Fruit fly (Drosophila melanogaster) whole organism, embryonic: ENCODE measurements around the gene mRRF1.

Source experiments
- Atf3 ChIP-seq: fragments of 200-800 bp; sonication (Bioruptor generic); optimal IDR thresholded peaks from 3 replicates; lab custom pipeline; 2016; ENCODE audit warnings: missing biosample characterization, missing genetic modification characterization
- CG10654 ChIP-seq: fragments of 200-800 bp; sonication (Bioruptor generic); optimal IDR thresholded peaks from 2 replicates; lab custom pipeline; 2016; ENCODE audit warnings: missing biosample characterization, missing genetic modification characterization
- CG11093 ChIP-seq: fragments of 200-800 bp; sonication (Bioruptor generic); IDR thresholded peaks from 3 replicates; pipeline ENCODE4 v1.3.6; 2022; ENCODE audit warnings: missing biosample characterization, missing genetic modification characterization
- CG1233 ChIP-seq: fragments of 200-800 bp; sonication (Bioruptor generic); optimal IDR thresholded peaks from 4 replicates; lab custom pipeline; 2018; ENCODE audit warnings: missing biosample characterization, mild to moderate bottlenecking, missing genetic modification characterization
- CG12659 ChIP-seq: fragments of 200-800 bp; sonication (Bioruptor generic); optimal IDR thresholded peaks from 3 replicates; lab custom pipeline; 2017; ENCODE audit warnings: mild to moderate bottlenecking, missing biosample characterization, missing genetic modification reagents, missing genetic modification characterization
- CG13296 ChIP-seq: fragments of 200-800 bp; sonication (Bioruptor generic); optimal IDR thresholded peaks from 3 replicates; lab custom pipeline; 2018; ENCODE audit warnings: missing biosample characterization, mild to moderate bottlenecking, missing genetic modification characterization
- CG15073 ChIP-seq: fragments of 200-800 bp; sonication (Bioruptor generic); optimal IDR thresholded peaks from 2 replicates; lab custom pipeline; 2016; ENCODE audit warnings: missing biosample characterization, missing genetic modification characterization
- CG1603 ChIP-seq: fragments of 200-800 bp; sonication (Bioruptor generic); optimal IDR thresholded peaks from 2 replicates; lab custom pipeline; 2019; ENCODE audit warnings: missing biosample characterization, mild to moderate bottlenecking, missing genetic modification characterization, moderate library complexity
- CG2199 ChIP-seq: fragments of 200-800 bp; sonication (Bioruptor generic); IDR thresholded peaks from 3 replicates; pipeline ENCODE4 v1.3.6; 2022; ENCODE audit warnings: missing biosample characterization, missing genetic modification characterization
- CG31365 ChIP-seq: fragments of 200-800 bp; sonication (Bioruptor generic); optimal IDR thresholded peaks from 2 replicates; lab custom pipeline; 2018; ENCODE audit warnings: missing biosample characterization, mild to moderate bottlenecking, missing genetic modification characterization
- CG32532 ChIP-seq: fragments of 200-800 bp; sonication (Bioruptor generic); IDR thresholded peaks from 2 replicates; pipeline ENCODE4 v1.3.6; 2022; ENCODE audit warnings: missing biosample characterization, missing genetic modification characterization
- CG43689 ChIP-seq: fragments of 200-800 bp; sonication (Bioruptor generic); IDR thresholded peaks from 2 replicates; pipeline ENCODE4 v1.3.6; 2022; ENCODE audit warnings: missing biosample characterization, missing genetic modification characterization
- CG6175 ChIP-seq: fragments of 200-800 bp; sonication (Bioruptor generic); IDR thresholded peaks from 3 replicates; pipeline ENCODE4 v1.3.6; 2022; ENCODE audit warnings: missing biosample characterization, missing genetic modification characterization
- CG6683 ChIP-seq: fragments of 200-800 bp; sonication (Bioruptor generic); optimal IDR thresholded peaks from 2 replicates; lab custom pipeline; 2017; ENCODE audit warnings: missing biosample characterization, mild to moderate bottlenecking, missing genetic modification characterization, missing genetic modification reagents
- CG6854 ChIP-seq: fragments of 200-800 bp; sonication (Bioruptor generic); optimal IDR thresholded peaks from 3 replicates; lab custom pipeline; 2017; ENCODE audit warnings: missing biosample characterization, mild to moderate bottlenecking, missing genetic modification characterization
- CG7786 ChIP-seq: fragments of 200-800 bp; sonication (Bioruptor generic); optimal IDR thresholded peaks from 2 replicates; lab custom pipeline; 2016; ENCODE audit warnings: missing biosample characterization, missing genetic modification characterization
- CG8089 ChIP-seq: fragments of 200-800 bp; sonication (Bioruptor generic); optimal IDR thresholded peaks from 3 replicates; lab custom pipeline; 2016; ENCODE audit warnings: missing biosample characterization, missing genetic modification characterization
- CG8281 ChIP-seq: fragments of 200-800 bp; sonication (Bioruptor generic); optimal IDR thresholded peaks from 2 replicates; lab custom pipeline; 2018; ENCODE audit warnings: missing biosample characterization, mild to moderate bottlenecking, missing genetic modification characterization, moderate library complexity
- CG8359 ChIP-seq: fragments of 200-800 bp; sonication (Bioruptor generic); optimal IDR thresholded peaks from 2 replicates; lab custom pipeline; 2017; ENCODE audit warnings: missing biosample characterization, mild to moderate bottlenecking, missing genetic modification characterization, borderline replicate concordance
- CG8388 ChIP-seq: fragments of 200-800 bp; sonication (Bioruptor generic); optimal IDR thresholded peaks from 2 replicates; lab custom pipeline; 2019; ENCODE audit warnings: missing biosample characterization, mild to moderate bottlenecking, missing genetic modification characterization, moderate library complexity
- CHES-1-like ChIP-seq: fragments of 200-800 bp; sonication (Bioruptor generic); optimal IDR thresholded peaks from 2 replicates; lab custom pipeline; 2016; ENCODE audit warnings: missing biosample characterization, missing genetic modification characterization
- Dip3 ChIP-seq: fragments of 200-800 bp; sonication (Bioruptor generic); optimal IDR thresholded peaks from 3 replicates; lab custom pipeline; 2016; ENCODE audit warnings: missing biosample characterization, missing genetic modification characterization
- GATAe ChIP-seq: fragments of 200-800 bp; sonication (Bioruptor generic); conservative IDR thresholded peaks from 2 replicates; pipeline ENCODE4 v1.3.6; 2022; ENCODE audit warnings: missing biosample characterization, missing genetic modification characterization
- Kr ChIP-seq: fragments of 200-800 bp; sonication (Bioruptor generic); optimal IDR thresholded peaks from 2 replicates; lab custom pipeline; 2017; ENCODE audit warnings: missing biosample characterization, mild to moderate bottlenecking, missing genetic modification characterization
- MESR4 ChIP-seq: fragments of 200-800 bp; sonication (Bioruptor generic); optimal IDR thresholded peaks from 2 replicates; lab custom pipeline; 2018; ENCODE audit warnings: missing biosample characterization, mild to moderate bottlenecking, missing genetic modification characterization, moderate library complexity
- Oaz ChIP-seq: fragments of 200-800 bp; sonication (Bioruptor generic); IDR thresholded peaks from 2 replicates; pipeline ENCODE4 v1.3.6; 2022; ENCODE audit warnings: missing biosample characterization, missing genetic modification characterization
- Opbp ChIP-seq: fragments of 200-800 bp; sonication (Bioruptor generic); IDR thresholded peaks from 3 replicates; pipeline ENCODE4 v1.3.6; 2022; ENCODE audit warnings: missing biosample characterization, missing genetic modification characterization; ENCODE audit not compliant: partially characterized antibody
- Xbp1 ChIP-seq: fragments of 200-800 bp; sonication (Bioruptor generic); optimal IDR thresholded peaks from 3 replicates; lab custom pipeline; 2016; ENCODE audit warnings: missing biosample characterization, mild to moderate bottlenecking, missing genetic modification characterization
- ase ChIP-seq: fragments of 200-800 bp; sonication (Bioruptor generic); IDR thresholded peaks from 3 replicates; pipeline ENCODE4 v1.3.6; 2022; ENCODE audit warnings: missing biosample characterization, missing genetic modification characterization
- bcd ChIP-seq: fragments of 200-800 bp; sonication (Bioruptor generic); optimal IDR thresholded peaks from 2 replicates; lab custom pipeline; 2017; ENCODE audit warnings: missing biosample characterization, mild to moderate bottlenecking, missing genetic modification characterization
- btn ChIP-seq: fragments of 200-800 bp; sonication (Bioruptor generic); optimal IDR thresholded peaks from 2 replicates; lab custom pipeline; 2016; ENCODE audit warnings: missing biosample characterization, missing genetic modification characterization
- chif ChIP-seq, 2 experiments: fragments of 200-800 bp; sonication (Bioruptor generic); optimal IDR thresholded peaks; 3 replicates each; lab custom pipeline; 2016; ENCODE audit warnings: missing biosample characterization in 2 of 2, missing genetic modification characterization in 2 of 2
- corto ChIP-seq: fragments of 200-800 bp; sonication (Bioruptor generic); optimal IDR thresholded peaks from 2 replicates; lab custom pipeline; 2016; ENCODE audit warnings: missing biosample characterization, mild to moderate bottlenecking, missing genetic modification characterization, moderate library complexity
- croc ChIP-seq: fragments of 200-800 bp; sonication (Bioruptor generic); conservative IDR thresholded peaks from 3 replicates; pipeline ENCODE4 v1.3.6; 2022; ENCODE audit warnings: missing biosample characterization, missing genetic modification characterization
- dmrt99B ChIP-seq: fragments of 200-800 bp; sonication (Bioruptor generic); optimal IDR thresholded peaks from 2 replicates; lab custom pipeline; 2018; ENCODE audit warnings: missing biosample characterization, mild to moderate bottlenecking, missing genetic modification characterization, moderate library complexity
- esg ChIP-seq: fragments of 200-800 bp; sonication (Bioruptor generic); conservative IDR thresholded peaks from 2 replicates; pipeline ENCODE4 v1.3.6; 2022; ENCODE audit warnings: missing biosample characterization, missing genetic modification characterization
- fd96Cb ChIP-seq: fragments of 200-800 bp; sonication (Bioruptor generic); optimal IDR thresholded peaks from 2 replicates; lab custom pipeline; 2018; ENCODE audit warnings: missing biosample characterization, mild to moderate bottlenecking, missing genetic modification characterization, moderate library complexity
- gce ChIP-seq: fragments of 200-800 bp; sonication (Bioruptor generic); IDR thresholded peaks from 3 replicates; pipeline ENCODE4 v1.3.6; 2022; ENCODE audit warnings: missing biosample characterization, missing genetic modification characterization
- her ChIP-seq: fragments of 200-800 bp; sonication (Bioruptor generic); optimal IDR thresholded peaks from 2 replicates; lab custom pipeline; 2016; ENCODE audit warnings: missing biosample characterization, missing genetic modification characterization
- jing ChIP-seq: fragments of 200-800 bp; sonication (Bioruptor generic); optimal IDR thresholded peaks from 2 replicates; lab custom pipeline; 2018; ENCODE audit warnings: missing biosample characterization, mild to moderate bottlenecking, missing genetic modification characterization
- kah ChIP-seq: fragments of 200-800 bp; sonication (Bioruptor generic); optimal IDR thresholded peaks from 2 replicates; lab custom pipeline; 2018; ENCODE audit warnings: missing biosample characterization, mild to moderate bottlenecking, missing genetic modification characterization
- klu ChIP-seq: fragments of 200-800 bp; sonication (Bioruptor generic); IDR thresholded peaks from 2 replicates; pipeline ENCODE4 v1.3.6; 2022; ENCODE audit warnings: missing biosample characterization, missing genetic modification characterization
- lov ChIP-seq, 2 experiments: fragments of 200-800 bp in 1 of 2; fragments of >200 bp in 1 of 2; sonication (Bioruptor generic) in 1 of 2; IDR thresholded peaks in 1 of 2; optimal IDR thresholded peaks in 1 of 2; 2 replicates in 1 of 2; 3 replicates in 1 of 2; pipeline versions ENCODE4 v1.3.6 to Lab custom; 2017 to 2022; ENCODE audit warnings: missing biosample characterization in 1 of 2, missing genetic modification characterization in 1 of 2
- p53 ChIP-seq: fragments of 200-800 bp; sonication (Bioruptor generic); optimal IDR thresholded peaks from 2 replicates; lab custom pipeline; 2016; ENCODE audit warnings: missing biosample characterization, missing genetic modification characterization
- pita ChIP-seq: fragments of 200-800 bp; sonication (Bioruptor generic); optimal IDR thresholded peaks from 2 replicates; lab custom pipeline; 2017; ENCODE audit warnings: missing biosample characterization, mild to moderate bottlenecking, missing genetic modification characterization
- sens ChIP-seq: fragments of 200-800 bp; sonication (Bioruptor generic); peaks from one replicate; lab custom pipeline; 2016; ENCODE audit warnings: missing biosample characterization, missing genetic modification characterization
- sr ChIP-seq: fragments of 200-800 bp; sonication (Bioruptor generic); IDR thresholded peaks from 3 replicates; pipeline ENCODE4 v1.3.6; 2022; ENCODE audit warnings: missing biosample characterization, missing genetic modification characterization
- usp ChIP-seq: fragments of >200 bp; optimal IDR thresholded peaks from 2 replicates; lab custom pipeline; 2017; ENCODE audit warnings: missing biosample characterization, missing genetic modification characterization
- yki ChIP-seq: fragments of >200 bp; optimal IDR thresholded peaks from 3 replicates; lab custom pipeline; 2018
- zf30C ChIP-seq: fragments of 200-800 bp; sonication (Bioruptor generic); optimal IDR thresholded peaks from 3 replicates; lab custom pipeline; 2018; ENCODE audit warnings: missing biosample characterization, mild to moderate bottlenecking, missing genetic modification characterization

mRRF1 gene

dm6 chr3L:9373374-9374004 lies 9.3 kb downstream of the mRRF1 start (continued):
- no peak for TF ChIP-seq her
- no peak for TF ChIP-seq CG8089 (GFP tag; lab: Kevin White, UChicago)
- TF ChIP-seq CG6683 (GFP tag; lab: Kevin White, UChicago), result peak; percentile 36
- peak; percentile 61 for TF ChIP-seq fd96Cb (tag; lab: Kevin White, UChicago)
- no peak for TF ChIP-seq CG7786 (GFP tag; lab: Kevin White, UChicago)
- TF ChIP-seq pita (GFP tag; lab: Kevin White, UChicago), result no peak
- peak; percentile 48 for TF ChIP-seq esg
- peak; percentile 55 for TF ChIP-seq Oaz (GFP tag; lab: Robert Waterston, UW)
- TF ChIP-seq CG2199 (GFP tag; lab: Robert Waterston, UW), result no peak
- peak in 1 of 2 experiments; percentile 12 for TF ChIP-seq chif (GFP tag; optimal IDR thresholded peaks at IDR 0.05; lab: Kevin White, UChicago)
- no peak for TF ChIP-seq CG6175 (GFP tag; lab: Robert Waterston, UW)
- TF ChIP-seq CG31365 (tag; lab: Kevin White, UChicago), result no peak
- TF ChIP-seq CG1603 (tag; lab: Kevin White, UChicago), result no peak
- peak; percentile 79 for TF ChIP-seq CG13296 (GFP tag; lab: Kevin White, UChicago)
- TF ChIP-seq CG11093, result peak; percentile 53; the same call in 1 of the 3 replicates
- TF ChIP-seq dmrt99B, result peak; percentile 78
- TF ChIP-seq CG15073, result no peak
- peak; percentile 34 for TF ChIP-seq Dip3 (GFP tag; lab: Kevin White, UChicago)
- peak; percentile 23; the same call in 1 of the 3 replicates for TF ChIP-seq sr
- peak; percentile 5 for TF ChIP-seq corto
- TF ChIP-seq CG32532 (GFP tag; lab: Robert Waterston, UW), result peak; percentile 84
- TF ChIP-seq jing (GFP tag; lab: Kevin White, UChicago), result no peak
- TF ChIP-seq lov (optimal IDR thresholded peaks at IDR 0.05; lab: Kevin White, UChicago), result no peak
- TF ChIP-seq lov (GFP tag; IDR thresholded peaks at IDR 0.05; lab: Robert Waterston, UW), result peak; percentile 46; the same call in 1 of the 3 replicates
- peak; percentile 28 for TF ChIP-seq CG10654 (GFP tag; lab: Kevin White, UChicago)
- peak; percentile 69 for TF ChIP-seq yki (lab: Kevin White, UChicago)
- TF ChIP-seq CG12659 (GFP tag; lab: Kevin White, UChicago), result peak; percentile 74
- TF ChIP-seq zf30C (GFP tag; lab: Kevin White, UChicago), result no peak
- no peak for TF ChIP-seq Atf3 (GFP tag; lab: Kevin White, UChicago)
- TF ChIP-seq ase, result peak; percentile 51; the same call in 1 of the 3 replicates
- TF ChIP-seq Kr (GFP tag; lab: Kevin White, UChicago), result no peak
- TF ChIP-seq sens (GFP tag; lab: Kevin White, UChicago), result peak; percentile 89
- 0 out of 3 replicates have a peak, but pooled peaks have one; percentile 62 for TF ChIP-seq gce (GFP tag; lab: Robert Waterston, UW)
- TF ChIP-seq CHES-1-like (GFP tag; lab: Kevin White, UChicago), result no peak
- TF ChIP-seq Opbp (GFP tag; lab: Robert Waterston, UW), result peak; percentile 45; the same call in 1 of the 3 replicates
- TF ChIP-seq klu (GFP tag; lab: Robert Waterston, UW), result no peak
- no peak for TF ChIP-seq p53 (GFP tag; lab: Kevin White, UChicago)
- peak; percentile 73 for TF ChIP-seq Xbp1
- TF ChIP-seq GATAe, result no peak; the same call in 1 of the 2 replicates
- TF ChIP-seq usp (GFP tag; lab: Kevin White, UChicago), result no peak
- TF ChIP-seq CG8281 (tag; lab: Kevin White, UChicago), result peak; percentile 9
- no peak; the same call in 2 of the 3 replicates for TF ChIP-seq croc (GFP tag; lab: Robert Waterston, UW)
- peak; percentile 51 for TF ChIP-seq CG8359 (GFP tag; lab: Kevin White, UChicago)
- peak; percentile 66 for TF ChIP-seq CG6854
- TF ChIP-seq CG8388 (GFP tag; lab: Kevin White, UChicago), result peak; percentile 67
- TF ChIP-seq kah (GFP tag; lab: Kevin White, UChicago), result no peak
- TF ChIP-seq btn (GFP tag; lab: Kevin White, UChicago), result no peak
- peak; percentile 59 for TF ChIP-seq bcd
- no peak for TF ChIP-seq CG43689 (GFP tag; lab: Robert Waterston, UW)
- no peak for TF ChIP-seq MESR4 (GFP tag; lab: Kevin White, UChicago)
- peak; percentile 42 for TF ChIP-seq CG1233
